Fruit fly (Drosophila melanogaster) whole organism, embryonic: ENCODE data around the gene GC.

Experiments
- Ada2b ChIP-seq: fragments of 200-800 bp; sonication (Bioruptor generic); IDR thresholded peaks from 2 replicates; pipeline ENCODE4 v1.3.6; 2022; ENCODE audit warnings: missing biosample characterization, missing genetic modification characterization
- CG11723 ChIP-seq: fragments of 200-800 bp; sonication (Bioruptor generic); optimal IDR thresholded peaks from 2 replicates; lab custom pipeline; 2017; ENCODE audit warnings: missing biosample characterization, mild to moderate bottlenecking, missing genetic modification characterization
- CG12769 ChIP-seq: fragments of 200-800 bp; sonication (Bioruptor generic); optimal IDR thresholded peaks from 2 replicates; lab custom pipeline; 2019; ENCODE audit warnings: missing biosample characterization, mild to moderate bottlenecking, missing genetic modification characterization, moderate library complexity
- CG12942 ChIP-seq: fragments of 200-800 bp; sonication (Bioruptor generic); optimal IDR thresholded peaks from 3 replicates; lab custom pipeline; 2016; ENCODE audit warnings: missing biosample characterization, missing genetic modification characterization
- CG13894 ChIP-seq: fragments of 200-800 bp; sonication (Bioruptor generic); optimal IDR thresholded peaks from 3 replicates; lab custom pipeline; 2018; ENCODE audit warnings: missing biosample characterization, mild to moderate bottlenecking, missing genetic modification characterization, moderate library complexity
- CG14014 ChIP-seq: fragments of 200-800 bp; sonication (Bioruptor generic); IDR thresholded peaks from 2 replicates; pipeline ENCODE4 v1.3.6; 2022; ENCODE audit warnings: missing biosample characterization, missing genetic modification characterization
- CG14441 ChIP-seq: fragments of 200-800 bp; sonication (Bioruptor generic); IDR thresholded peaks from 2 replicates; pipeline ENCODE4 v1.3.6; 2022; ENCODE audit warnings: missing biosample characterization, missing genetic modification characterization
- CG15269 ChIP-seq: fragments of 200-800 bp; sonication (Bioruptor generic); optimal IDR thresholded peaks from 2 replicates; lab custom pipeline; 2018; ENCODE audit warnings: missing biosample characterization, mild to moderate bottlenecking, missing genetic modification characterization, moderate library complexity
- CG15514 ChIP-seq: fragments of 200-800 bp; sonication (Bioruptor generic); optimal IDR thresholded peaks from 3 replicates; lab custom pipeline; 2017; ENCODE audit warnings: missing biosample characterization, missing genetic modification characterization, mild to moderate bottlenecking, moderate library complexity, missing genetic modification reagents
- CG17328 ChIP-seq: fragments of 200-800 bp; sonication (Bioruptor generic); IDR thresholded peaks from 2 replicates; pipeline ENCODE4 v1.3.6; 2022; ENCODE audit warnings: missing biosample characterization, missing genetic modification characterization
- CG18011 ChIP-seq: fragments of 200-800 bp; sonication (Bioruptor generic); optimal IDR thresholded peaks from 2 replicates; lab custom pipeline; 2017; ENCODE audit warnings: missing biosample characterization, missing genetic modification characterization, mild to moderate bottlenecking, moderate library complexity, missing genotype
- CG18599 ChIP-seq: fragments of 200-800 bp; sonication (Bioruptor generic); optimal IDR thresholded peaks from 3 replicates; lab custom pipeline; 2017; ENCODE audit warnings: missing biosample characterization, missing genetic modification characterization, mild to moderate bottlenecking, moderate library complexity, missing genetic modification reagents
- CG2712 ChIP-seq: fragments of 200-800 bp; optimal IDR thresholded peaks from 3 replicates; lab custom pipeline; 2019; ENCODE audit warnings: missing biosample characterization, mild to moderate bottlenecking, missing genetic modification characterization, moderate library complexity
- CG33213 ChIP-seq: fragments of 200-800 bp; sonication (Bioruptor generic); optimal IDR thresholded peaks from 3 replicates; lab custom pipeline; 2016; ENCODE audit warnings: missing biosample characterization, missing genetic modification characterization
- CG4707 ChIP-seq: fragments of 200-800 bp; sonication (Bioruptor generic); optimal IDR thresholded peaks from 2 replicates; lab custom pipeline; 2018; ENCODE audit warnings: missing biosample characterization, mild to moderate bottlenecking, missing genetic modification characterization, moderate library complexity
- CG6175 ChIP-seq: fragments of 200-800 bp; sonication (Bioruptor generic); IDR thresholded peaks from 3 replicates; pipeline ENCODE4 v1.3.6; 2022; ENCODE audit warnings: missing biosample characterization, missing genetic modification characterization
- CG6854 ChIP-seq: fragments of 200-800 bp; sonication (Bioruptor generic); optimal IDR thresholded peaks from 3 replicates; lab custom pipeline; 2017; ENCODE audit warnings: missing biosample characterization, mild to moderate bottlenecking, missing genetic modification characterization
- CG7372 ChIP-seq: fragments of 200-800 bp; sonication (Bioruptor generic); IDR thresholded peaks from 2 replicates; pipeline ENCODE4 v1.3.6; 2022; ENCODE audit warnings: missing biosample characterization, missing genetic modification characterization
- CG8290 ChIP-seq, 3 experiments: fragments of 200-800 bp; sonication (Bioruptor generic); optimal IDR thresholded peaks; 2 replicates each; lab custom pipeline; 2016 to 2019; ENCODE audit warnings: missing biosample characterization in 3 of 3, missing genetic modification characterization in 3 of 3, mild to moderate bottlenecking in 2 of 3, moderate library complexity in 1 of 3
- CoRest ChIP-seq: fragments of 200-800 bp; sonication (Bioruptor generic); optimal IDR thresholded peaks from 3 replicates; lab custom pipeline; 2018; ENCODE audit warnings: missing biosample characterization, mild to moderate bottlenecking, missing genetic modification characterization, moderate library complexity
- Deaf1 ChIP-seq: fragments of 200-800 bp; optimal IDR thresholded peaks from 3 replicates; lab custom pipeline; 2019; ENCODE audit warnings: missing biosample characterization, mild to moderate bottlenecking, missing genetic modification characterization, moderate library complexity
- Dp ChIP-seq: fragments of 200-800 bp; sonication (Bioruptor generic); optimal IDR thresholded peaks from 2 replicates; lab custom pipeline; 2018; ENCODE audit warnings: missing biosample characterization, mild to moderate bottlenecking, missing genetic modification characterization, moderate library complexity
- GATAe ChIP-seq: fragments of 200-800 bp; sonication (Bioruptor generic); conservative IDR thresholded peaks from 2 replicates; pipeline ENCODE4 v1.3.6; 2022; ENCODE audit warnings: missing biosample characterization, missing genetic modification characterization
- Hey ChIP-seq: fragments of 200-800 bp; sonication (Bioruptor generic); optimal IDR thresholded peaks from 3 replicates; lab custom pipeline; 2018; ENCODE audit warnings: missing biosample characterization, mild to moderate bottlenecking, missing genetic modification characterization
- Nf-YC ChIP-seq: fragments of 200-800 bp; optimal IDR thresholded peaks from 3 replicates; lab custom pipeline; 2019; ENCODE audit warnings: missing biosample characterization, mild to moderate bottlenecking, missing genetic modification characterization, moderate library complexity
- Opbp ChIP-seq: fragments of 200-800 bp; sonication (Bioruptor generic); IDR thresholded peaks from 3 replicates; pipeline ENCODE4 v1.3.6; 2022; ENCODE audit warnings: missing biosample characterization, missing genetic modification characterization; ENCODE audit not compliant: partially characterized antibody
- aop ChIP-seq: fragments of 200-800 bp; sonication (Bioruptor generic); IDR thresholded peaks from 2 replicates; pipeline ENCODE4 v1.3.6; 2022; ENCODE audit warnings: missing biosample characterization, missing genetic modification characterization
- ap ChIP-seq: fragments of 200-800 bp; sonication (Bioruptor generic); IDR thresholded peaks from 2 replicates; pipeline ENCODE4 v1.3.6; 2022; ENCODE audit warnings: missing biosample characterization, missing genetic modification characterization
- ato ChIP-seq: fragments of 200-800 bp; sonication (Bioruptor generic); IDR thresholded peaks from 2 replicates; pipeline ENCODE4 v1.3.6; 2022; ENCODE audit warnings: missing biosample characterization, missing genetic modification characterization; ENCODE audit not compliant: partially characterized antibody
- cg ChIP-seq: fragments of 200-800 bp; sonication (Bioruptor generic); optimal IDR thresholded peaks from 3 replicates; lab custom pipeline; 2019; ENCODE audit warnings: missing biosample characterization, mild to moderate bottlenecking, missing genetic modification characterization, moderate library complexity
- chinmo ChIP-seq: fragments of 200-800 bp; sonication (Bioruptor generic); IDR thresholded peaks from 4 replicates; pipeline ENCODE4 v1.3.6; 2022; ENCODE audit warnings: missing biosample characterization, missing genetic modification characterization; ENCODE audit not compliant: partially characterized antibody
- crol ChIP-seq: fragments of 200-800 bp; sonication (Bioruptor generic); IDR thresholded peaks from 2 replicates; pipeline ENCODE4 v1.3.6; 2022; ENCODE audit warnings: missing biosample characterization, missing genetic modification characterization
- ftz-f1 ChIP-seq: fragments of 200-800 bp; sonication (Bioruptor generic); optimal IDR thresholded peaks from 2 replicates; lab custom pipeline; 2016; ENCODE audit warnings: missing biosample characterization, missing genetic modification characterization
- fu2 ChIP-seq: fragments of 200-800 bp; sonication (Bioruptor generic); optimal IDR thresholded peaks from 2 replicates; lab custom pipeline; 2016; ENCODE audit warnings: missing biosample characterization, missing genetic modification characterization
- grn ChIP-seq: fragments of 200-800 bp; sonication (Bioruptor generic); optimal IDR thresholded peaks from 3 replicates; lab custom pipeline; 2017; ENCODE audit warnings: missing biosample characterization, missing genetic modification characterization
- lov ChIP-seq, 2 experiments: fragments of 200-800 bp in 1 of 2; fragments of >200 bp in 1 of 2; sonication (Bioruptor generic) in 1 of 2; IDR thresholded peaks in 1 of 2; optimal IDR thresholded peaks in 1 of 2; 2 replicates in 1 of 2; 3 replicates in 1 of 2; pipeline versions ENCODE4 v1.3.6 to Lab custom; 2017 to 2022; ENCODE audit warnings: missing biosample characterization in 1 of 2, missing genetic modification characterization in 1 of 2
- oc ChIP-seq: fragments of 200-800 bp; sonication (Bioruptor generic); optimal IDR thresholded peaks from 2 replicates; lab custom pipeline; 2018; ENCODE audit warnings: missing biosample characterization, mild to moderate bottlenecking, missing genetic modification characterization, moderate library complexity
- odd ChIP-seq: fragments of 200-800 bp; sonication (Bioruptor generic); optimal IDR thresholded peaks from 2 replicates; lab custom pipeline; 2017; ENCODE audit warnings: missing biosample characterization, mild to moderate bottlenecking, missing genetic modification characterization
- pho ChIP-seq: fragments of 200-800 bp; sonication (Bioruptor generic); optimal IDR thresholded peaks from 2 replicates; lab custom pipeline; 2016; ENCODE audit warnings: missing biosample characterization, missing genetic modification characterization
- ro ChIP-seq: fragments of 200-800 bp; sonication (Bioruptor generic); IDR thresholded peaks from 2 replicates; pipeline ENCODE4 v1.3.6; 2022; ENCODE audit warnings: missing biosample characterization, missing genetic modification characterization
- row ChIP-seq: fragments of 200-800 bp; sonication (Bioruptor generic); IDR thresholded peaks from 3 replicates; pipeline ENCODE4 v1.3.6; 2022; ENCODE audit warnings: missing biosample characterization, missing genetic modification characterization
- sd ChIP-seq: fragments of 200-800 bp; sonication (Bioruptor generic); optimal IDR thresholded peaks from 3 replicates; lab custom pipeline; 2018; ENCODE audit warnings: missing biosample characterization, mild to moderate bottlenecking, missing genetic modification characterization, moderate library complexity
- slou ChIP-seq: fragments of 200-800 bp; sonication (Bioruptor generic); optimal IDR thresholded peaks from 3 replicates; lab custom pipeline; 2016; ENCODE audit warnings: missing biosample characterization, missing genetic modification characterization

The GC gene

DNA sequence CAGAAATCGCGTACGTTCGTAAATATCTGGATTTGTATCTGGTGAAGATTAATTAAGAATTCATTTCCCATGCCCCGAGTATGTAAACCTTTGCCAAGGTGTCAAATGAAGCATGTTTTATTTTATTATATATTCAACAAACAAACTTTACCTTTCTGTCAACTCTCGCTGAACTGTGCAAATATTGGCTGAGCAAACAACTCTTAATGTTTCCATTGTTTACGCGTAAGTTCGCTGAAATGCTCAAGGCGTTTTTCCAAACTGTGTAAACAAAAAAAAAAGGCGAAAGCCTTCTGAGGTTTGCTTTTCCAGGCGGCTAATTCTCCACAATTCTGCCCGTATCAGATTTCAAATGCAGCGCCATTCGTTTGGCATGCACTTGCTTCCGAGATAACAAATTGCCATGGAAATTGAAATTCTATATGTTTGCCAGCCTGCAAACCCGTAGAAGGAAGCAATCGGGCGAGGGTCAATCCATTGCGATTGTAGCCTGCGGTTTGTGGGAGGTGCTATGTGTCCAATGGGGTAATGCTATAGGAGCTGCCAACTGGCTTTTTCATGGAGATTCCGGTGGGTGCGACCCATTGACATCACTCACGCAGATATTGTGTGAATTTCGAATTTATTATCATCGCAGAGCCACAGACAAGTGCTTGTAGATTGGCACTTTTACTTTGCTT lies 37.3 kb downstream of the GC start (continued):
- no peak for TF ChIP-seq aop (GFP tag; lab: Robert Waterston, UW)

DNA sequence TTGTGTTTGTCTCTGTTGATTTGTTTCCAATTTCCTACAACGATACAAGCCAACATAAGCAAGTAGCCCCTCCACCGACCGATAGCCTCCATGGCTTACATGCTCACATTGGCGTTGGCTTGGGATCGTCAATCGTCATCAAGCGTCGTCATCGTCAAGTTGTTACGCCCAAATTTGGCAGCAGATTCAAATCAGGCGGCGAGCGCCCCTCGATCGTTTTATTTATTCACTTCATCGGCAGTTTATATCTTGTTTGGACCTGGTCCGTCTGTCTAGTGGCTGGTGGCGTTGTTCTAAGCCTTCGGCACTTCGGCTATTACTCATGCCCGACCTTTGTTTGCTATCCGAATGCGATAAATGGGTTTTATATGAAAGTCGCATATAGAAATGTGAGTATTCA lies 38.9 kb downstream of the GC start:
- TF ChIP-seq Ada2b (GFP tag; lab: Robert Waterston, UW) (no peak), CG14441 (GFP tag; lab: Robert Waterston, UW) (no peak), CG13894 (tag; lab: Kevin White, UChicago) (peak; percentile 85), grn (peak; percentile 22), crol (GFP tag; lab: Robert Waterston, UW) (0 out of 2 replicates have a peak, but pooled peaks have one; percentile 8), CG12942 (GFP tag; lab: Kevin White, UChicago) (no peak), Deaf1 (tag; lab: Kevin White, UChicago) (peak; percentile 17), odd (no peak), row (GFP tag; lab: Robert Waterston, UW) (no peak), CG15514 (GFP tag; lab: Kevin White, UChicago) (no peak), sd (tag; lab: Kevin White, UChicago) (peak; percentile 52), CG12769 (tag; lab: Kevin White, UChicago) (peak; percentile 49), CG11723 (GFP tag; lab: Kevin White, UChicago) (no peak), CG8290 (GFP tag; optimal IDR thresholded peaks at IDR 0.05; lab: Kevin White, UChicago) (no peak), CG8290 (tag; optimal IDR thresholded peaks at IDR 0.05; lab: Kevin White, UChicago) (peak in 1 of 2 experiments; percentile 8), chinmo (GFP tag; lab: Robert Waterston, UW) (peak; percentile 83; the same call in 3 of the 4 replicates), CG15269 (peak; percentile 57)

DNA sequence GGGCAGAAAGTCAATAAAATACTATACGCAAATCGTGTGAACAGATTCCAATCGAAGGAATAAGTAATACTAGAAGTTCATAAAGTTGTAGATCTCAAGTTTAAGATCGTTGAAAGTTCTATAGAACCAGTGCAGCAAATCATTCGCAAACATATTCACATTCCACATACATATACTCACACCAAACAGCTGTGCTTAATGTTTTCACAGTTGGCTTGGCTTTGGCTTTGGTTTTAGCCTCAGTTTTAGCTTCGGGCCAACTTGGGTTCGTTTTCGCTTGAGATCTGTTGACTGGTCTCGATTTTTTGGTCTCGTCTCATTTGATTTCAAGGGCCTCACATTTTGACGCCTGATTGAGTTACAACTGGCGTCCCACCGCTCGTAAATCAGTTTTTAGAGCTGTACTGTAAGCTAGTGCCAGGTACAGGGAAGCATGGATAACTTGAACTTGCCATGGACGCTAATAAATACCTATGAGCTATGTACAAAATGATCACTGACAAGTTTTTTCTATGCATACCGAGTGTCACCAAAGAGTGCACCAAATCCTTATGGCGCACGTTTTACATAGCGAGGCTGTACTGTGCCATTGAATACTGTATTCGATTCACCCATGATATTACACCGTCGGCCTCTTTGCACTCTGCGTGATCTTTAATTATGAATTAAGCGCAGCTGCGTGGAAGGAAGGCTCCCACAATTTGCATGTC lies 41.8 kb downstream of the GC start:
- TF ChIP-seq CG6854 (GFP tag; lab: Kevin White, UChicago) (peak; percentile 40), Dp (GFP tag; lab: Kevin White, UChicago) (no peak), fu2 (GFP tag; lab: Kevin White, UChicago) (peak; percentile 52), CG7372 (peak; percentile 88), CG11723 (GFP tag; lab: Kevin White, UChicago) (peak; percentile 54), CG33213 (peak; percentile 69), CG18011 (GFP tag; lab: Kevin White, UChicago) (peak; percentile 27), CoRest (tag; lab: Kevin White, UChicago) (peak; percentile 84), GATAe (GFP tag; lab: Robert Waterston, UW) (peak; percentile 64; the same call in 1 of the 2 replicates), ato (GFP tag; lab: Robert Waterston, UW) (no peak), ftz-f1 (GFP tag; lab: Kevin White, UChicago) (no peak), slou (GFP tag; lab: Kevin White, UChicago) (peak; percentile 64), Hey (tag; lab: Kevin White, UChicago) (peak; percentile 18), ap (GFP tag; lab: Robert Waterston, UW) (peak; percentile 63), CG17328 (GFP tag; lab: Robert Waterston, UW) (peak; percentile 74), CG6175 (GFP tag; lab: Robert Waterston, UW) (0 out of 3 replicates have a peak, but pooled peaks have one; percentile 49), CG14014 (GFP tag; lab: Robert Waterston, UW) (peak; percentile 94), ro (peak; percentile 55; the same call in 1 of the 2 replicates), Opbp (GFP tag; lab: Robert Waterston, UW) (no peak), cg (GFP tag; lab: Kevin White, UChicago) (no peak), oc (tag; lab: Kevin White, UChicago) (peak; percentile 28), CG18599 (GFP tag; lab: Kevin White, UChicago) (peak; percentile 84), lov (optimal IDR thresholded peaks at IDR 0.05; lab: Kevin White, UChicago) (no peak), lov (GFP tag; IDR thresholded peaks at IDR 0.05; lab: Robert Waterston, UW) (peak; percentile 78; the same call in 2 of the 3 replicates), Nf-YC (peak; percentile 68), pho (peak; percentile 75), CG2712 (tag; lab: Kevin White, UChicago) (peak; percentile 67), CG4707 (GFP tag; lab: Kevin White, UChicago) (peak; percentile 46)
